Fruit fly (Drosophila melanogaster): Measurements from ENCODE around the gene CG10903.
A peak's percentile ranks its signal among the peaks of the same experiment; 100 is the strongest.

The CG10903 gene

dm6 chr3R:8009080-8009620 lies 21.1 kb upstream of the CG10903 start, which contains the start of the genes CG11052 and CG3223 (continued):
- TF ChIP-seq nom (GFP tag; optimal IDR thresholded peaks at IDR 0.05) (peak; percentile 46), E2f2 (GFP tag; IDR thresholded peaks at IDR 0.05) (peak; percentile 79), ftz-f1 (GFP tag; optimal IDR thresholded peaks at IDR 0.05) (peak; percentile 92), D19A (tag; optimal IDR thresholded peaks at IDR 0.05) (peak; percentile 64), NfI (GFP tag; optimal IDR thresholded peaks at IDR 0.05) (peak; percentile 64), CG11723 (GFP tag; optimal IDR thresholded peaks at IDR 0.05) (no peak), tna (GFP tag; IDR thresholded peaks at IDR 0.05; ENCODE audit: partially characterized antibody) (no peak)

- TF ChIP-seq bcd (GFP tag; optimal IDR thresholded peaks at IDR 0.05) = peak; percentile 48
- no peak for TF ChIP-seq CG7357 (GFP tag; IDR thresholded peaks at IDR 0.05)
- TF ChIP-seq CG3726 (GFP tag; IDR thresholded peaks at IDR 0.05) = no peak
- TF ChIP-seq sisA (GFP tag; IDR thresholded peaks at IDR 0.05) = peak; percentile 55
- TF ChIP-seq tna (GFP tag; IDR thresholded peaks at IDR 0.05; ENCODE audit: partially characterized antibody) = peak; percentile 54
- peak; percentile 60 for TF ChIP-seq CG6689 (GFP tag; IDR thresholded peaks at IDR 0.05)
- TF ChIP-seq ac (GFP tag; optimal IDR thresholded peaks at IDR 0.05) = no peak
- TF ChIP-seq CG13287 (GFP tag; IDR thresholded peaks at IDR 0.05; ENCODE audit: partially characterized antibody) = peak; percentile 76
- TF ChIP-seq CG7963 (GFP tag; IDR thresholded peaks at IDR 0.05; ENCODE audit: partially characterized antibody) = 0 out of 3 replicates have a peak, but pooled peaks have one; percentile 26
- TF ChIP-seq CG18011 (GFP tag; optimal IDR thresholded peaks at IDR 0.05) = peak; percentile 13
- no peak for TF ChIP-seq CG33557 (GFP tag; optimal IDR thresholded peaks at IDR 0.05)
- no peak for TF ChIP-seq CG12071 (GFP tag; optimal IDR thresholded peaks at IDR 0.05)
- peak; percentile 38; the same call in 1 of the 2 replicates for TF ChIP-seq CG31224 (GFP tag; IDR thresholded peaks at IDR 0.05)
- TF ChIP-seq CG11695 (GFP tag; IDR thresholded peaks at IDR 0.05) = peak; percentile 51; the same call in 1 of the 3 replicates
- TF ChIP-seq CG1024 (GFP tag; IDR thresholded peaks at IDR 0.05) = 0 out of 2 replicates have a peak, but pooled peaks have one; percentile 39
- no peak for TF ChIP-seq CG34376 (GFP tag; optimal IDR thresholded peaks at IDR 0.05)
- no peak for TF ChIP-seq CG11560 (tag; IDR thresholded peaks at IDR 0.05)
- TF ChIP-seq disco-r (GFP tag; optimal IDR thresholded peaks at IDR 0.05) = no peak
- TF ChIP-seq Dek (tag; optimal IDR thresholded peaks at IDR 0.05) = no peak
- no peak for TF ChIP-seq CG10654 (GFP tag; optimal IDR thresholded peaks at IDR 0.05)
- TF ChIP-seq CG8924 (tag; optimal IDR thresholded peaks at IDR 0.05) = no peak
- TF ChIP-seq wor (GFP tag; IDR thresholded peaks at IDR 0.05) = no peak
- TF ChIP-seq Spps (tag; optimal IDR thresholded peaks at IDR 0.05) = no peak
- TF ChIP-seq dm (GFP tag; optimal IDR thresholded peaks at IDR 0.05) = peak; percentile 28
- TF ChIP-seq CG7987 (GFP tag; optimal IDR thresholded peaks at IDR 0.05) = peak; percentile 5
- peak; percentile 66 for TF ChIP-seq Xbp1 (GFP tag; optimal IDR thresholded peaks at IDR 0.05)
- TF ChIP-seq BEAF-32 (GFP tag; optimal IDR thresholded peaks at IDR 0.05) = peak; percentile 74
- TF ChIP-seq CG12299 (tag; optimal IDR thresholded peaks at IDR 0.05) = no peak
- TF ChIP-seq CG4404 (GFP tag; IDR thresholded peaks at IDR 0.05) = no peak
- no peak for TF ChIP-seq CG2678 (tag; optimal IDR thresholded peaks at IDR 0.05)
- TF ChIP-seq croc (GFP tag; conservative IDR thresholded peaks at IDR 0.05) = no peak
- no peak for TF ChIP-seq CG8290 (GFP tag; optimal IDR thresholded peaks at IDR 0.05)
- TF ChIP-seq CG8290 (tag; optimal IDR thresholded peaks at IDR 0.05) = no peak
- TF ChIP-seq CG17912 (GFP tag; optimal IDR thresholded peaks at IDR 0.05) = no peak
- peak; percentile 76 for TF ChIP-seq CG30403 (GFP tag; optimal IDR thresholded peaks at IDR 0.05)
- TF ChIP-seq CG4282 (GFP tag; optimal IDR thresholded peaks at IDR 0.05) = no peak
- no peak for TF ChIP-seq klu (GFP tag; IDR thresholded peaks at IDR 0.05)
- no peak for TF ChIP-seq pfk (GFP tag; optimal IDR thresholded peaks at IDR 0.05)
- TF ChIP-seq CG13424 (tag; optimal IDR thresholded peaks at IDR 0.05) = peak; percentile 25
- TF ChIP-seq Ada2b (GFP tag; IDR thresholded peaks at IDR 0.05) = peak; percentile 35; the same call in 1 of the 2 replicates
Observed at dm6 chr3R:8013121-8014009, 16.8 kb upstream of the CG10903 start, which contains the start of the genes CG10435 and Pbp95. Gene CG10435 (minus strand): TSS chr3R:8013201. Gene Pbp95 (plus strand): TSS chr3R:8013791.
